Fruit fly (Drosophila melanogaster): ENCODE results near the gene CG12746.

dm6 chr3R:5572900-5573665 lies 8.4 kb downstream of the CG12746 start:
- TF ChIP-seq ase (GFP tag; IDR thresholded peaks at IDR 0.05) (no peak), CG11695 (GFP tag; IDR thresholded peaks at IDR 0.05) (no peak), br (optimal IDR thresholded peaks at IDR 0.05) (no peak), CG11093 (GFP tag; IDR thresholded peaks at IDR 0.05) (no peak), kay (GFP tag; optimal IDR thresholded peaks at IDR 0.05) (no peak), Ets97D (GFP tag; optimal IDR thresholded peaks at IDR 0.05) (no peak), CG10979 (tag; optimal IDR thresholded peaks at IDR 0.05) (no peak), dpn (GFP tag; optimal IDR thresholded peaks at IDR 0.05) (no peak), Ssrp (tag; optimal IDR thresholded peaks at IDR 0.05) (no peak), CG10654 (GFP tag; optimal IDR thresholded peaks at IDR 0.05) (no peak), Gug (GFP tag; IDR thresholded peaks at IDR 0.05) (no peak), ind (GFP tag; optimal IDR thresholded peaks at IDR 0.05) (no peak), C15 (GFP tag; IDR thresholded peaks at IDR 0.05) (no peak)

Data from whole organism, embryonic.